Fruit fly (Drosophila melanogaster) whole organism, embryonic: ENCODE results near the gene SmD2.

Source experiments
- C15 ChIP-seq: fragments of 200-800 bp; sonication (Bioruptor generic); IDR thresholded peaks from 3 replicates; pipeline ENCODE4 v1.3.6; 2022; ENCODE audit warnings: missing biosample characterization, missing genetic modification characterization
- CG11398 ChIP-seq: fragments of 200-800 bp; sonication (Bioruptor generic); optimal IDR thresholded peaks from 2 replicates; lab custom pipeline; 2016; ENCODE audit warnings: missing biosample characterization, missing genetic modification characterization
- CG12104 ChIP-seq: fragments of 200-800 bp; sonication (Bioruptor generic); optimal IDR thresholded peaks from 3 replicates; lab custom pipeline; 2016; ENCODE audit warnings: missing biosample characterization, missing genetic modification characterization
- CG12219 ChIP-seq: fragments of 200-800 bp; sonication (Bioruptor generic); optimal IDR thresholded peaks from 3 replicates; lab custom pipeline; 2018; ENCODE audit warnings: missing biosample characterization, mild to moderate bottlenecking, missing genetic modification characterization
- CG12769 ChIP-seq: fragments of 200-800 bp; sonication (Bioruptor generic); optimal IDR thresholded peaks from 2 replicates; lab custom pipeline; 2019; ENCODE audit warnings: missing biosample characterization, mild to moderate bottlenecking, missing genetic modification characterization, moderate library complexity
- CG14860 ChIP-seq: fragments of 200-800 bp; sonication (Bioruptor generic); IDR thresholded peaks from 3 replicates; pipeline ENCODE4 v1.3.6; 2022; ENCODE audit warnings: missing biosample characterization, missing genetic modification characterization; ENCODE audit not compliant: partially characterized antibody
- CG14965 ChIP-seq: fragments of 200-800 bp; sonication (Bioruptor generic); optimal IDR thresholded peaks from 2 replicates; lab custom pipeline; 2016; ENCODE audit warnings: missing biosample characterization, missing genetic modification characterization, borderline replicate concordance
- CG15479 ChIP-seq: fragments of 200-800 bp; sonication (Bioruptor generic); optimal IDR thresholded peaks from 3 replicates; lab custom pipeline; 2019; ENCODE audit warnings: missing biosample characterization, mild to moderate bottlenecking, missing genetic modification characterization, moderate library complexity
- CG17361 ChIP-seq: fragments of 200-800 bp; sonication (Bioruptor generic); IDR thresholded peaks from 3 replicates; pipeline ENCODE4 v1.3.6; 2022; ENCODE audit warnings: missing biosample characterization, missing genetic modification characterization
- CG17829 ChIP-seq: fragments of 200-800 bp; optimal IDR thresholded peaks from 2 replicates; lab custom pipeline; 2019; ENCODE audit warnings: missing biosample characterization, mild to moderate bottlenecking, missing genetic modification characterization, moderate library complexity
- CG18262 ChIP-seq: fragments of 200-800 bp; optimal IDR thresholded peaks from 3 replicates; lab custom pipeline; 2019; ENCODE audit warnings: missing biosample characterization, mild to moderate bottlenecking, missing genetic modification characterization, moderate library complexity
- CG2129 ChIP-seq: fragments of 200-800 bp; sonication (Bioruptor generic); IDR thresholded peaks from 2 replicates; pipeline ENCODE4 v1.3.6; 2022; ENCODE audit warnings: missing biosample characterization, missing genetic modification characterization; ENCODE audit not compliant: partially characterized antibody
- CG4282 ChIP-seq: fragments of 200-800 bp; sonication (Bioruptor generic); optimal IDR thresholded peaks from 2 replicates; lab custom pipeline; 2016; ENCODE audit warnings: missing biosample characterization, missing genetic modification characterization
- CG43689 ChIP-seq: fragments of 200-800 bp; sonication (Bioruptor generic); IDR thresholded peaks from 2 replicates; pipeline ENCODE4 v1.3.6; 2022; ENCODE audit warnings: missing biosample characterization, missing genetic modification characterization
- CG6854 ChIP-seq: fragments of 200-800 bp; sonication (Bioruptor generic); optimal IDR thresholded peaks from 3 replicates; lab custom pipeline; 2017; ENCODE audit warnings: missing biosample characterization, mild to moderate bottlenecking, missing genetic modification characterization
- CG7928 ChIP-seq: fragments of 200-800 bp; sonication (Bioruptor generic); optimal IDR thresholded peaks from 2 replicates; lab custom pipeline; 2017; ENCODE audit warnings: missing biosample characterization, mild to moderate bottlenecking, missing genetic modification characterization
- CG8089 ChIP-seq: fragments of 200-800 bp; sonication (Bioruptor generic); optimal IDR thresholded peaks from 3 replicates; lab custom pipeline; 2016; ENCODE audit warnings: missing biosample characterization, missing genetic modification characterization
- CG8765 ChIP-seq: fragments of 200-800 bp; sonication (Bioruptor generic); IDR thresholded peaks from 2 replicates; pipeline ENCODE4 v1.3.6; 2022; ENCODE audit warnings: missing biosample characterization, missing genetic modification characterization
- Camta ChIP-seq: fragments of 200-800 bp; sonication (Bioruptor generic); optimal IDR thresholded peaks from 2 replicates; lab custom pipeline; 2016; ENCODE audit warnings: missing biosample characterization, missing genetic modification characterization
- Ets97D ChIP-seq: fragments of 200-800 bp; sonication (Bioruptor generic); optimal IDR thresholded peaks from 3 replicates; lab custom pipeline; 2016; ENCODE audit warnings: missing biosample characterization, missing genetic modification characterization
- Hey ChIP-seq: fragments of 200-800 bp; sonication (Bioruptor generic); optimal IDR thresholded peaks from 3 replicates; lab custom pipeline; 2018; ENCODE audit warnings: missing biosample characterization, mild to moderate bottlenecking, missing genetic modification characterization
- Hr3 ChIP-seq: fragments of 200-800 bp; sonication (Bioruptor generic); optimal IDR thresholded peaks from 3 replicates; lab custom pipeline; 2016; ENCODE audit warnings: missing biosample characterization, missing genetic modification characterization
- Hsf ChIP-seq: fragments of 200-800 bp; sonication (Bioruptor generic); optimal IDR thresholded peaks from 3 replicates; lab custom pipeline; 2016; ENCODE audit warnings: missing biosample characterization, missing genetic modification characterization
- MESR4 ChIP-seq: fragments of 200-800 bp; sonication (Bioruptor generic); optimal IDR thresholded peaks from 2 replicates; lab custom pipeline; 2018; ENCODE audit warnings: missing biosample characterization, mild to moderate bottlenecking, missing genetic modification characterization, moderate library complexity
- Mes4 ChIP-seq: fragments of 200-800 bp; sonication (Bioruptor generic); optimal IDR thresholded peaks from 2 replicates; lab custom pipeline; 2016; ENCODE audit warnings: missing biosample characterization, missing genetic modification characterization
- Myb ChIP-seq: fragments of 200-800 bp; sonication (Bioruptor generic); optimal IDR thresholded peaks from 2 replicates; lab custom pipeline; 2016; ENCODE audit warnings: missing biosample characterization, missing genetic modification characterization
- Nf-YC ChIP-seq: fragments of 200-800 bp; optimal IDR thresholded peaks from 3 replicates; lab custom pipeline; 2019; ENCODE audit warnings: missing biosample characterization, mild to moderate bottlenecking, missing genetic modification characterization, moderate library complexity
- Pdp1 ChIP-seq, 2 experiments: fragments of 200-800 bp; sonication (Bioruptor generic); optimal IDR thresholded peaks; 3 replicates each; lab custom pipeline; 2016; ENCODE audit warnings: missing biosample characterization in 2 of 2, missing genetic modification characterization in 2 of 2, mild to moderate bottlenecking in 1 of 2, moderate library complexity in 1 of 2
- Sin3A ChIP-seq: fragments of >200 bp; optimal IDR thresholded peaks from 2 replicates; lab custom pipeline; 2018
- chif ChIP-seq, 2 experiments: fragments of 200-800 bp; sonication (Bioruptor generic); optimal IDR thresholded peaks; 3 replicates each; lab custom pipeline; 2016; ENCODE audit warnings: missing biosample characterization in 2 of 2, missing genetic modification characterization in 2 of 2
- en ChIP-seq: fragments of 200-800 bp; sonication (Bioruptor generic); optimal IDR thresholded peaks from 2 replicates; lab custom pipeline; 2016; ENCODE audit warnings: missing biosample characterization, missing genetic modification characterization
- ewg ChIP-seq: fragments of 200-800 bp; sonication (Bioruptor generic); optimal IDR thresholded peaks from 3 replicates; lab custom pipeline; 2017; ENCODE audit warnings: mild to moderate bottlenecking, missing biosample characterization, missing genetic modification reagents, missing genetic modification characterization
- exex ChIP-seq: fragments of 200-800 bp; sonication (Bioruptor generic); optimal IDR thresholded peaks from 4 replicates; lab custom pipeline; 2018; ENCODE audit warnings: missing biosample characterization, mild to moderate bottlenecking, missing genetic modification characterization, moderate library complexity
- fd3F ChIP-seq: fragments of 200-800 bp; sonication (Bioruptor generic); optimal IDR thresholded peaks from 2 replicates; lab custom pipeline; 2018; ENCODE audit warnings: missing biosample characterization, mild to moderate bottlenecking, missing genetic modification characterization, moderate library complexity
- gem ChIP-seq: fragments of 200-800 bp; sonication (Bioruptor generic); optimal IDR thresholded peaks from 2 replicates; lab custom pipeline; 2019; ENCODE audit warnings: missing biosample characterization, mild to moderate bottlenecking, missing genetic modification characterization, moderate library complexity
- inv ChIP-seq: fragments of 200-800 bp; sonication (Bioruptor generic); IDR thresholded peaks from 2 replicates; pipeline ENCODE4 v1.3.6; 2022; ENCODE audit warnings: missing biosample characterization, missing genetic modification characterization; ENCODE audit not compliant: partially characterized antibody
- lab ChIP-seq: fragments of 200-800 bp; sonication (Bioruptor generic); optimal IDR thresholded peaks from 3 replicates; lab custom pipeline; 2017; ENCODE audit warnings: missing biosample characterization, missing genetic modification characterization, mild to moderate bottlenecking, moderate library complexity, missing genetic modification reagents
- nerfin-2 ChIP-seq: fragments of 200-800 bp; sonication (Bioruptor generic); IDR thresholded peaks from 2 replicates; pipeline ENCODE4 v1.3.6; 2022; ENCODE audit warnings: missing biosample characterization, missing genetic modification characterization; ENCODE audit not compliant: partially characterized antibody
- oc ChIP-seq: fragments of 200-800 bp; sonication (Bioruptor generic); optimal IDR thresholded peaks from 2 replicates; lab custom pipeline; 2018; ENCODE audit warnings: missing biosample characterization, mild to moderate bottlenecking, missing genetic modification characterization, moderate library complexity
- odd ChIP-seq: fragments of 200-800 bp; sonication (Bioruptor generic); optimal IDR thresholded peaks from 2 replicates; lab custom pipeline; 2017; ENCODE audit warnings: missing biosample characterization, mild to moderate bottlenecking, missing genetic modification characterization
- otp ChIP-seq: fragments of 200-800 bp; sonication (Bioruptor generic); IDR thresholded peaks from 3 replicates; pipeline ENCODE4, ENCODE4 v1.3.6; 2022; ENCODE audit warnings: missing biosample characterization, missing genetic modification characterization
- ranshi ChIP-seq: fragments of 200-800 bp; sonication (Bioruptor generic); IDR thresholded peaks from 2 replicates; pipeline ENCODE4 v1.3.6; 2022; ENCODE audit warnings: missing biosample characterization, missing genetic modification characterization
- seq ChIP-seq: fragments of 200-800 bp; sonication (Bioruptor generic); IDR thresholded peaks from 2 replicates; pipeline ENCODE4 v1.3.6; 2022; ENCODE audit warnings: missing biosample characterization, missing genetic modification characterization
- sima ChIP-seq: fragments of 200-800 bp; sonication (Bioruptor generic); optimal IDR thresholded peaks from 2 replicates; lab custom pipeline; 2016; ENCODE audit warnings: missing biosample characterization, missing genetic modification characterization
- sisA ChIP-seq: fragments of 200-800 bp; sonication (Bioruptor generic); IDR thresholded peaks from 2 replicates; pipeline ENCODE4 v1.3.6; 2022; ENCODE audit warnings: missing biosample characterization, missing genetic modification characterization
- slbo ChIP-seq: fragments of 200-800 bp; sonication (Bioruptor generic); IDR thresholded peaks from 2 replicates; pipeline ENCODE4 v1.3.6; 2022; ENCODE audit warnings: missing biosample characterization, missing genetic modification characterization
- slp2 ChIP-seq: fragments of 200-800 bp; sonication (Bioruptor generic); optimal IDR thresholded peaks from 2 replicates; lab custom pipeline; 2016; ENCODE audit warnings: missing biosample characterization, missing genetic modification characterization
- trem ChIP-seq: fragments of 200-800 bp; optimal IDR thresholded peaks from 3 replicates; lab custom pipeline; 2019; ENCODE audit warnings: missing biosample characterization, mild to moderate bottlenecking, missing genetic modification characterization, moderate library complexity
- yki ChIP-seq: fragments of >200 bp; optimal IDR thresholded peaks from 3 replicates; lab custom pipeline; 2018
- z ChIP-seq: fragments of 200-800 bp; sonication (Bioruptor generic); IDR thresholded peaks from 3 replicates; pipeline ENCODE4 v1.3.6; 2022; ENCODE audit warnings: missing biosample characterization, missing genetic modification characterization

Gene SmD2

dm6 chr3R:6368550-6369238 lies 23.0 kb upstream of the SmD2 start, which contains the start of gene CG10286 (continued):
- TF ChIP-seq slp2 (GFP tag; lab: Kevin White, UChicago) (no peak), sisA (GFP tag; lab: Robert Waterston, UW) (no peak), otp (GFP tag; lab: Robert Waterston, UW) (no peak), lab (GFP tag; lab: Kevin White, UChicago) (peak; percentile 53), CG11398 (no peak), trem (tag; lab: Kevin White, UChicago) (peak; percentile 87), CG8765 (GFP tag; lab: Robert Waterston, UW) (no peak), Nf-YC (tag; lab: Kevin White, UChicago) (no peak), MESR4 (GFP tag; lab: Kevin White, UChicago) (peak; percentile 60), yki (lab: Kevin White, UChicago) (no peak), Sin3A (peak; percentile 27), CG2129 (0 out of 2 replicates have a peak, but pooled peaks have one; percentile 16), CG17829 (peak; percentile 69), CG6854 (GFP tag; lab: Kevin White, UChicago) (no peak), oc (no peak), gem (peak; percentile 62), CG12769 (tag; lab: Kevin White, UChicago) (no peak), CG12219 (GFP tag; lab: Kevin White, UChicago) (no peak), CG18262 (peak; percentile 67), Ets97D (GFP tag; lab: Kevin White, UChicago) (peak; percentile 29), Mes4 (GFP tag; lab: Kevin White, UChicago) (no peak), ranshi (GFP tag; lab: Robert Waterston, UW) (no peak), Hr3 (GFP tag; lab: Kevin White, UChicago) (peak; percentile 20), CG43689 (no peak), CG12104 (GFP tag; lab: Kevin White, UChicago) (peak; percentile 42), CG8089 (GFP tag; lab: Kevin White, UChicago) (no peak), exex (tag; lab: Kevin White, UChicago) (peak; percentile 15), odd (GFP tag; lab: Kevin White, UChicago) (no peak), seq (GFP tag; lab: Robert Waterston, UW) (no peak), slbo (GFP tag; lab: Robert Waterston, UW) (peak; percentile 52; the same call in 1 of the 2 replicates), sima (no peak), Myb (GFP tag; lab: Kevin White, UChicago) (no peak), Camta (no peak), Hsf (GFP tag; lab: Kevin White, UChicago) (peak; percentile 1), CG14860 (0 out of 3 replicates have a peak, but pooled peaks have one; percentile 54), C15 (GFP tag; lab: Robert Waterston, UW) (no peak), inv (peak; percentile 70), ewg (GFP tag; lab: Kevin White, UChicago) (no peak), CG14965 (no peak), CG4282 (GFP tag; lab: Kevin White, UChicago) (no peak), CG17361 (no peak; the same call in 1 of the 3 replicates), z (no peak), Hey (tag; lab: Kevin White, UChicago) (no peak), en (GFP tag; lab: Kevin White, UChicago) (no peak), CG7928 (GFP tag; lab: Kevin White, UChicago) (peak; percentile 21), Pdp1 (GFP tag; optimal IDR thresholded peaks at IDR 0.05; lab: Kevin White, UChicago) (no peak), nerfin-2 (peak; percentile 54; the same call in 1 of the 2 replicates), fd3F (GFP tag; lab: Kevin White, UChicago) (no peak), chif (GFP tag; optimal IDR thresholded peaks at IDR 0.05; lab: Kevin White, UChicago) (peak in 1 of 2 experiments; percentile 11), CG15479 (GFP tag; lab: Kevin White, UChicago) (no peak)
